Worm (Caenorhabditis elegans) whole organism, L1 larva: Measurements from ENCODE around the gene T03F6.9.

Experiments
- ama-1 ChIP-seq: fragments of 150-350 bp; optimal IDR thresholded peaks from 2 replicates; lab custom pipeline; 2014
- ceh-63 ChIP-seq: fragments of 200-800 bp; sonication (Bioruptor generic); optimal IDR thresholded peaks from 2 replicates; lab custom pipeline; 2018; ENCODE audit warnings: mild to moderate bottlenecking, missing genetic modification characterization, missing compliant biosample characterization
- fkh-10 ChIP-seq: sonication (generic microtip); optimal IDR thresholded peaks from 2 replicates; lab custom pipeline; 2017; ENCODE audit warnings: missing biosample characterization, missing genetic modification reagents, missing genetic modification characterization
- lin-13 ChIP-seq: fragments of 150-350 bp; optimal IDR thresholded peaks from 2 replicates; lab custom pipeline; 2014; ENCODE audit warnings: missing biosample characterization, missing genetic modification reagents, missing genetic modification characterization
- lin-15B ChIP-seq: fragments of 150-350 bp; sonication (generic microtip); optimal IDR thresholded peaks from 3 replicates; lab custom pipeline; 2014; ENCODE audit warnings: missing biosample characterization, missing genetic modification characterization
- lsy-2 ChIP-seq, 2 experiments: fragments of 150-350 bp; optimal IDR thresholded peaks; 2 replicates each; lab custom pipeline; 2014; ENCODE audit warnings: missing biosample characterization in 2 of 2, missing genetic modification characterization in 2 of 2
- nhr-11 ChIP-seq: fragments of 150-350 bp; optimal IDR thresholded peaks from 2 replicates; lab custom pipeline; 2014; ENCODE audit warnings: missing biosample characterization, missing genetic modification characterization
- nhr-76 ChIP-seq: sonication (generic microtip); optimal IDR thresholded peaks from 2 replicates; lab custom pipeline; 2017; ENCODE audit warnings: missing biosample characterization, missing genetic modification characterization
- pag-3 ChIP-seq: sonication (generic microtip); optimal IDR thresholded peaks from 2 replicates; lab custom pipeline; 2017; ENCODE audit warnings: missing genetic modification characterization, mild to moderate bottlenecking, missing compliant biosample characterization, antibody characterized with exemption, borderline replicate concordance; ENCODE audit not compliant: insufficient read depth
- tlp-1 ChIP-seq: fragments of 150-350 bp; optimal IDR thresholded peaks from 2 replicates; lab custom pipeline; 2014; ENCODE audit warnings: missing biosample characterization, missing genetic modification characterization
- unc-62 ChIP-seq: fragments of 150-350 bp; optimal IDR thresholded peaks from 2 replicates; lab custom pipeline; 2014; ENCODE audit warnings: missing biosample characterization, missing genetic modification reagents, missing genetic modification characterization
- unc-86 ChIP-seq: sonication (generic microtip); optimal IDR thresholded peaks from 2 replicates; lab custom pipeline; 2016; ENCODE audit warnings: missing genetic modification characterization, missing compliant biosample characterization

DNA sequence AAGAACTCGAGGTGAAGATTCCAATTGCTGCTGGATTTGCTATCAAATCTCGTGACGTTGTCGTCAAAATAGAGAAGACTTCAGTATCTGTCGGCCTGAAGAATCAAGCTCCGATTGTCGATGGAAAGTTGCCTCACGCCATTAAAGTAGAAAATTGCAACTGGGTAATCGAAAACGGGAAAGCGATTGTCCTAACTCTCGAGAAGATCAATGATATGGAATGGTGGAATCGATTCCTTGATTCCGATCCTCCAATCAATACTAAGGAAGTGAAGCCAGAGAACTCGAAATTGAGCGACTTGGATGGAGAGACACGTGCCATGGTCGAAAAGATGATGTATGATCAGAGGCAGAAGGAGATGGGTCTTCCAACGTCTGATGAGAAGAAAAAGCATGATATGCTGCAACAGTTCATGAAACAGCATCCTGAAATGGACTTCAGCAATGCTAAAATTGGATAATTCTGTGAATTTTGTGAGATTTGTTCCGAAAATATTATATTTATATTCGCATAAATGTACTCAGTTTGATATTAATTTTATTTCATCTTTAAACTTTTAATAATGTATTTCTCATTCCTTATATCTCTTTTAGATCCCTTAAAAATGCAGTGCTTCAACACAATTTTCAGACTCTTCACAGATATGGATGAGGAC, 28.7 kb downstream of the T03F6.9 start, which contains the start of gene dro-1:
- TF ChIP-seq pag-3 (tag; lab: Kevin White, UChicago): no peak
- no peak for TF ChIP-seq unc-86 (tag; lab: Kevin White, UChicago)
- TF ChIP-seq lin-15B (tag; lab: Kevin White, UChicago): no peak
- no peak for TF ChIP-seq lin-13
- TF ChIP-seq ceh-63 (GFP tag; lab: Kevin White, UChicago): no peak
- TF ChIP-seq ama-1 (lab: Kevin White, UChicago): no peak
- TF ChIP-seq nhr-11 (tag; lab: Kevin White, UChicago): no peak
- TF ChIP-seq unc-62 (GFP tag; lab: Kevin White, UChicago): no peak
- no peak for TF ChIP-seq nhr-76 (tag; lab: Kevin White, UChicago)
- no peak for TF ChIP-seq fkh-10 (GFP tag; lab: Kevin White, UChicago)
- no peak for TF ChIP-seq tlp-1
- no peak for TF ChIP-seq lsy-2 (tag; optimal IDR thresholded peaks at IDR 0.05; lab: Kevin White, UChicago)
